Worm (Caenorhabditis elegans): ENCODE data around the gene lgc-44.

Gene lgc-44

ce11 chrV:11645244-11645643 lies 27.2 kb downstream of the lgc-44 start, which contains the start of gene skp-1:
TSS of gene skp-1 (plus strand) at chrV:11645481.
- TF ChIP-seq aha-1 (tag) (peak; percentile 98), duxl-1 (tag; optimal IDR thresholded peaks at IDR 0.05; ENCODE audit: poor library complexity) (no peak)

ce11 chrV:11644166-11644565 lies 28.2 kb downstream of the lgc-44 start, which contains the start of gene bir-1:
TSS of gene bir-1 (plus strand) at chrV:11644477.
- TF ChIP-seq nhr-48 (tag; optimal IDR thresholded peaks at IDR 0.05) (no peak), daf-12 (tag; optimal IDR thresholded peaks at IDR 0.05) (no peak), nhr-77 (tag; optimal IDR thresholded peaks at IDR 0.05) (peak; percentile 5), Y75B8A.6 (GFP tag; IDR thresholded peaks at IDR 0.05) (no peak), mxl-2 (GFP tag; conservative IDR thresholded peaks at IDR 0.05) (no peak), nhr-25 (tag; optimal IDR thresholded peaks at IDR 0.05; ENCODE audit: borderline replicate concordance, insufficient read depth) (peak; percentile 31), ztf-11 (tag; optimal IDR thresholded peaks at IDR 0.05) (no peak), ces-1 (GFP tag; optimal IDR thresholded peaks at IDR 0.05) (no peak), gei-8 (GFP tag; optimal IDR thresholded peaks at IDR 0.05) (no peak), ctbp-1 (GFP tag; IDR thresholded peaks at IDR 0.05) (no peak), madf-9 (GFP tag; conservative IDR thresholded peaks at IDR 0.05) (no peak), zag-1 (tag; optimal IDR thresholded peaks at IDR 0.05) (no peak), ZK337.2 (GFP tag; IDR thresholded peaks at IDR 0.05) (peak; percentile 44; the same call in 1 of the 2 replicates), lsy-2 (tag; optimal IDR thresholded peaks at IDR 0.05) (peak in 1 of 2 experiments; percentile 73), pqm-1 (tag; optimal IDR thresholded peaks at IDR 0.05) (no peak), lin-1 (GFP tag; IDR thresholded peaks at IDR 0.05) (no peak), zfp-3 (GFP tag; conservative IDR thresholded peaks at IDR 0.05) (no peak), F37D6.2 (tag; optimal IDR thresholded peaks at IDR 0.05) (no peak), T20F7.1 (GFP tag; optimal IDR thresholded peaks at IDR 0.05) (peak; percentile 48), lin-13 (GFP tag; optimal IDR thresholded peaks at IDR 0.05) (no peak), hmg-1.1 (GFP tag; IDR thresholded peaks at IDR 0.05) (peak; percentile 53; the same call in 1 of the 2 replicates), dmd-9 (GFP tag; IDR thresholded peaks at IDR 0.05) (0 out of 2 replicates have a peak, but pooled peaks have one; percentile 48), R02D3.7 (tag; optimal IDR thresholded peaks at IDR 0.05) (no peak), mdl-1 (tag; optimal IDR thresholded peaks at IDR 0.05) (peak; percentile 44 to 90), tag-97 (GFP tag; IDR thresholded peaks at IDR 0.05) (no peak), rbr-2 (tag; optimal IDR thresholded peaks at IDR 0.05) (peak; percentile 26), unc-62 (GFP tag; optimal IDR thresholded peaks at IDR 0.05 in 1 of 2) (no peak), unc-62 (tag; optimal IDR thresholded peaks at IDR 0.05) (no peak), spr-1 (tag; optimal IDR thresholded peaks at IDR 0.05) (no peak), fkh-10 (GFP tag; optimal IDR thresholded peaks at IDR 0.05) (no peak), Y5F2A.4 (GFP tag; optimal IDR thresholded peaks at IDR 0.05) (no peak), attf-4 (tag; optimal IDR thresholded peaks at IDR 0.05) (no peak), nhr-111 (GFP tag; optimal IDR thresholded peaks at IDR 0.05) (no peak), aly-2 (tag; optimal IDR thresholded peaks at IDR 0.05) (no peak), dpl-1 (GFP tag; optimal IDR thresholded peaks at IDR 0.05) (peak; percentile 75), lin-29 (GFP tag; IDR thresholded peaks at IDR 0.05) (no peak), nhr-10 (tag; optimal IDR thresholded peaks at IDR 0.05) (no peak), F44E2.7 (GFP tag; IDR thresholded peaks at IDR 0.05) (no peak), duxl-1 (tag; optimal IDR thresholded peaks at IDR 0.05; ENCODE audit: poor library complexity) (no peak), ZK546.5 (tag; optimal IDR thresholded peaks at IDR 0.05) (no peak), nhr-28 (tag; optimal IDR thresholded peaks at IDR 0.05) (peak; percentile 50), ztf-7 (tag; optimal IDR thresholded peaks at IDR 0.05) (no peak), aha-1 (tag) (no peak), lin-38 (GFP tag; IDR thresholded peaks at IDR 0.05) (peak; percentile 83), ceh-28 (tag; optimal IDR thresholded peaks at IDR 0.05) (no peak), arid-1 (GFP tag; conservative IDR thresholded peaks at IDR 0.05) (no peak), D1046.2 (GFP tag; IDR thresholded peaks at IDR 0.05) (no peak), mxl-3 (GFP tag; optimal IDR thresholded peaks at IDR 0.05) (peak; percentile 82), daf-16 (GFP tag; optimal IDR thresholded peaks at IDR 0.05) (no peak), daf-16 (tag; optimal IDR thresholded peaks at IDR 0.05) (peak; percentile 13)

All from whole organism, L4 larva.